Worm (Caenorhabditis elegans) whole organism, late embryonic: ENCODE measurements around the gene cpt-3.
A peak's percentile ranks its signal among the peaks of the same experiment; 100 is the strongest.
"Not testable (repeated sequence)": the region's sequence is repeated elsewhere in the genome, so short reads cannot be mapped to it uniquely, and the experiment has no call there.

Experiments used
- C08G9.2 ChIP-seq: sonication (generic microtip); optimal IDR thresholded peaks from 2 replicates; lab custom pipeline; 2016; ENCODE audit warnings: mild to moderate bottlenecking, missing genetic modification characterization, moderate library complexity, missing compliant biosample characterization
- F13H6.1 ChIP-seq: sonication (generic microtip); optimal IDR thresholded peaks from 2 replicates; lab custom pipeline; 2016; ENCODE audit warnings: missing genetic modification characterization, missing compliant biosample characterization
- K02D7.2 ChIP-seq: sonication (generic microtip); optimal IDR thresholded peaks from 2 replicates; lab custom pipeline; 2017; ENCODE audit warnings: mild to moderate bottlenecking, missing genetic modification characterization, missing compliant biosample characterization
- K09A11.1 ChIP-seq: sonication (generic microtip); optimal IDR thresholded peaks from 2 replicates; lab custom pipeline; 2017; ENCODE audit warnings: antibody characterized with exemption, mild to moderate bottlenecking, missing genetic modification characterization, missing compliant biosample characterization; ENCODE audit not compliant: insufficient read depth
- ahr-1 ChIP-seq: sonication (generic microtip); optimal IDR thresholded peaks from 2 replicates; lab custom pipeline; 2016; ENCODE audit warnings: missing genetic modification characterization, missing compliant biosample characterization
- ama-1 ChIP-seq: fragments of 150-350 bp; optimal IDR thresholded peaks from 2 replicates; lab custom pipeline; 2014
- ceh-18 ChIP-seq: sonication (generic microtip); optimal IDR thresholded peaks from 2 replicates; lab custom pipeline; 2016; ENCODE audit warnings: missing genetic modification characterization, missing compliant biosample characterization
- ceh-22 ChIP-seq: sonication (generic microtip); optimal IDR thresholded peaks from 2 replicates; lab custom pipeline; 2017; ENCODE audit warnings: missing biosample characterization, missing genetic modification characterization
- ceh-31 ChIP-seq: sonication (generic microtip); optimal IDR thresholded peaks from 2 replicates; lab custom pipeline; 2016; ENCODE audit warnings: missing genetic modification characterization, missing compliant biosample characterization
- ceh-45 ChIP-seq: fragments of 200-800 bp; sonication (Bioruptor generic); IDR thresholded peaks from 2 replicates; pipeline ENCODE4 v1.3.6; 2022; ENCODE audit warnings: missing genetic modification reagents, missing genetic modification characterization, missing compliant biosample characterization
- che-1 ChIP-seq: sonication (generic microtip); optimal IDR thresholded peaks from 2 replicates; lab custom pipeline; 2016; ENCODE audit warnings: mild to moderate bottlenecking, missing genetic modification characterization, missing compliant biosample characterization
- dmd-4 ChIP-seq: sonication (generic microtip); optimal IDR thresholded peaks from 2 replicates; lab custom pipeline; 2016; ENCODE audit warnings: borderline replicate concordance, missing genetic modification characterization, missing compliant biosample characterization
- dve-1 ChIP-seq: sonication (generic microtip); optimal IDR thresholded peaks from 2 replicates; lab custom pipeline; 2017; ENCODE audit warnings: antibody characterized with exemption, mild to moderate bottlenecking, missing genetic modification characterization, missing compliant biosample characterization
- elt-2 ChIP-seq: sonication (generic microtip); optimal IDR thresholded peaks from 2 replicates; lab custom pipeline; 2016; ENCODE audit warnings: missing genetic modification reagents, missing genetic modification characterization, missing compliant biosample characterization
- eyg-1 ChIP-seq: sonication (generic microtip); optimal IDR thresholded peaks from 2 replicates; lab custom pipeline; 2016; ENCODE audit warnings: missing genotype, missing genetic modification characterization, missing compliant biosample characterization
- fkh-10 ChIP-seq: fragments of 150-350 bp; optimal IDR thresholded peaks from 2 replicates; lab custom pipeline; 2014; ENCODE audit warnings: missing biosample characterization, missing genetic modification reagents, missing genetic modification characterization
- fkh-6 ChIP-seq: sonication (generic microtip); optimal IDR thresholded peaks from 2 replicates; lab custom pipeline; 2016; ENCODE audit warnings: missing genetic modification characterization, missing compliant biosample characterization
- gmeb-2 ChIP-seq: sonication (generic microtip); optimal IDR thresholded peaks from 2 replicates; lab custom pipeline; 2016; ENCODE audit warnings: missing genetic modification characterization, inconsistent platforms, missing compliant biosample characterization
- hlh-15 ChIP-seq: sonication (generic microtip); optimal IDR thresholded peaks from 2 replicates; lab custom pipeline; 2016; ENCODE audit warnings: missing genetic modification characterization, missing compliant biosample characterization
- hlh-6 ChIP-seq: sonication (generic microtip); optimal IDR thresholded peaks from 2 replicates; lab custom pipeline; 2016; ENCODE audit warnings: missing genotype, missing genetic modification characterization, missing compliant biosample characterization
- hlh-8 ChIP-seq: sonication (generic microtip); optimal IDR thresholded peaks from 2 replicates; lab custom pipeline; 2016; ENCODE audit warnings: missing genotype, missing genetic modification characterization, missing compliant biosample characterization
- lim-6 ChIP-seq: sonication (generic microtip); optimal IDR thresholded peaks from 2 replicates; lab custom pipeline; 2016; ENCODE audit warnings: missing genetic modification characterization, missing compliant biosample characterization
- lin-11 ChIP-seq: fragments of 200-800 bp; sonication (Bioruptor generic); optimal IDR thresholded peaks from 2 replicates; lab custom pipeline; 2018; ENCODE audit warnings: mild to moderate bottlenecking, missing genetic modification characterization, missing compliant biosample characterization
- mec-3 ChIP-seq: sonication (generic microtip); optimal IDR thresholded peaks from 2 replicates; lab custom pipeline; 2016; ENCODE audit warnings: borderline replicate concordance, missing genetic modification characterization, missing compliant biosample characterization
- nfya-1 ChIP-seq: sonication (generic microtip); optimal IDR thresholded peaks from 2 replicates; lab custom pipeline; 2017; ENCODE audit warnings: missing genetic modification characterization, mild to moderate bottlenecking, missing compliant biosample characterization, antibody characterized with exemption, moderate library complexity
- pag-3 ChIP-seq: sonication (generic microtip); optimal IDR thresholded peaks from 2 replicates; lab custom pipeline; 2016; ENCODE audit warnings: missing compliant biosample characterization, missing genetic modification characterization, borderline replicate concordance
- pha-2 ChIP-seq: sonication (generic microtip); optimal IDR thresholded peaks from 2 replicates; lab custom pipeline; 2017; ENCODE audit warnings: mild to moderate bottlenecking, missing genetic modification characterization, missing compliant biosample characterization
- ref-2 ChIP-seq: sonication (generic microtip); optimal IDR thresholded peaks from 2 replicates; lab custom pipeline; 2016; ENCODE audit warnings: missing genetic modification characterization, missing compliant biosample characterization
- rnt-1 ChIP-seq: sonication (generic microtip); optimal IDR thresholded peaks from 2 replicates; lab custom pipeline; 2016; ENCODE audit warnings: missing genetic modification characterization, missing compliant biosample characterization
- sdc-2 ChIP-seq: sonication (generic microtip); optimal IDR thresholded peaks from 2 replicates; lab custom pipeline; 2016; ENCODE audit warnings: missing genotype, missing genetic modification characterization, missing compliant biosample characterization
- tbx-7 ChIP-seq: sonication (generic microtip); optimal IDR thresholded peaks from 2 replicates; lab custom pipeline; 2016; ENCODE audit warnings: missing genotype, missing genetic modification characterization, missing compliant biosample characterization
- unc-3 ChIP-seq, 2 experiments: fragments of 200-800 bp in 1 of 2; sonication (Bioruptor generic) in 1 of 2; sonication (generic microtip) in 1 of 2; conservative IDR thresholded peaks in 1 of 2; optimal IDR thresholded peaks in 1 of 2; 2 replicates each; pipeline versions ENCODE4 v1.3.6 to Lab custom; 2016 to 2022; ENCODE audit warnings: missing compliant biosample characterization in 2 of 2, missing genetic modification characterization in 2 of 2, missing genetic modification reagents in 1 of 2
- unc-42 ChIP-seq: sonication (generic microtip); optimal IDR thresholded peaks from 2 replicates; lab custom pipeline; 2016; ENCODE audit warnings: missing genotype, missing genetic modification characterization, missing compliant biosample characterization
- unc-55 ChIP-seq: sonication (generic microtip); optimal IDR thresholded peaks from 2 replicates; lab custom pipeline; 2017; ENCODE audit warnings: missing biosample characterization, missing genetic modification reagents, missing genetic modification characterization
- unc-86 ChIP-seq: sonication (generic microtip); optimal IDR thresholded peaks from 2 replicates; lab custom pipeline; 2016; ENCODE audit warnings: missing genetic modification characterization, missing compliant biosample characterization
- zip-5 ChIP-seq: sonication (generic microtip); optimal IDR thresholded peaks from 2 replicates; lab custom pipeline; 2016; ENCODE audit warnings: missing genetic modification characterization, missing compliant biosample characterization

The cpt-3 gene

DNA sequence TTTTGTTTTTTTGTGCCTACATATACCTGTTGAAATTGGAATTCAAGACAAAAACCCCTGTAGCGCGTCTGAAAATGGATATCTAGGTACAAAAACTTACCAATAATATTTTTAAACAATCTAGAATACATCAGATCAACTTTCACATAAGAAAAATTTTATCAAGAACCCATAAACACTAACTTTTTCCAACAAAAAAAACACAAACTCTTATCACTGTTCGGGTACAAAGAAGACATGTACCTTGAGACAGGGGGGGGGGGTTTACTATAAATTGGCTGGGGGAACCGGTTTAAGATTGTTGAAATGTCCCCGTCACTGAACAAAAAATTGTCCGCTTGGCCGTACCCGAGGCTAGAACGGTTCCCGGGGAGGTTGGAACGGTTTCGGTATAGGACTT lies at the start of gene cpt-3:
Gene cpt-3, plus strand, starts transcription at position 301 of the 400 bp plus-strand sequence.
- not testable (repeated sequence) for TF ChIP-seq pag-3, hlh-8, tbx-7 (tag; lab: Kevin White, UChicago)

ce11 chrIII:2047907-2048306 lies 34.7 kb upstream of the cpt-3 start, which contains the start of gene dpy-1:
Gene dpy-1, minus strand, starts transcription at chrIII:2048007.
- TF ChIP-seq mec-3 (tag; lab: Kevin White, UChicago) (no peak), elt-2 (tag; lab: Kevin White, UChicago) (peak; percentile 51)

DNA sequence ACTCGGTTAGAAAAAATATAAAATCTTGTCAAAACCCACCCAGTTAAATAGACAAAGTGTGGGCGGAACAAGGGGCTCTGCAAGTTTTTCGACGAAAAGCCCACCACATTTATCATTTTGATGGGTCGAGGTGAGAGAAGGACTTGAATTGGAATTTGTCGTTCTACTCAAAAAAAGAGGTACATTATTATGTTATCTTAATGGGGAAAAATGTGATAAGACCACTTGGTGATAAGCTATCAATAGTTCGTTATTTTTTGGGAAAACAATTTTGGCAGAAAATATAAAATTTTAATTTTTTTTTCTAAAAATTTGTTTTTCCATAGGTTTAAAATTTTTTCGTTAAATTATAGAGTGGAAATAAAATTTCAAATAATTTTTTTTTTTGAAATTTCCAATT lies 32.8 kb upstream of the cpt-3 start:
- TF ChIP-seq elt-2 (tag; lab: Kevin White, UChicago): peak; percentile 85
- no peak for TF ChIP-seq eyg-1 (tag; lab: Kevin White, UChicago)

DNA sequence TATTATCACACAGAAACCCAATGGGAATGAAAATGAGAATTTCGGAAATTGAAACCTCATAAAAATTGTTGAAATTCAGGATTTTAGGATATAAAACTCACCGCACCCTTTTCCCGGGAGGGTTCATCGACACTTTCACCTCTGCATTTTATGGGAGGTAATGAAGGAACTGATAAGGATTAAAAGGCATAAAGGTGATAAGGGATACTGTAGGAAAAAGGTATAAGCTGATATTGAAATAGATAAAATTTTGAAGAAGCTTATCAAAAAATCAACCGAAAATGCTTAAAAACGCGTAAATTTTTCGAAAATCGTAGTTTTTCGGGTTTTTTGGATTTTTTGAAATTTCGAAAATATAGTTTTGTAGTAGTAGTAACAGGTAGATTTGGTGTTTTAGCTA lies 32.1 kb upstream of the cpt-3 start:
- TF ChIP-seq dmd-4: no peak
- no peak for TF ChIP-seq fkh-10
- TF ChIP-seq ceh-45 (GFP tag; lab: Robert Waterston, UW): no peak
- peak; percentile 40 for TF ChIP-seq elt-2 (tag; lab: Kevin White, UChicago)

ce11 chrIII:2053433-2053832 lies 29.2 kb upstream of the cpt-3 start:
- no peak for TF ChIP-seq ahr-1 (tag; lab: Kevin White, UChicago)
- peak; percentile 98 for TF ChIP-seq elt-2 (tag; lab: Kevin White, UChicago)
- no peak for TF ChIP-seq hlh-6 (tag; lab: Kevin White, UChicago)

- TF ChIP-seq nfya-1 (tag; lab: Kevin White, UChicago): no peak
- TF ChIP-seq unc-42: no peak
- no peak for TF ChIP-seq F13H6.1
- TF ChIP-seq rnt-1 (tag; lab: Kevin White, UChicago): no peak
- TF ChIP-seq unc-55 (GFP tag; lab: Kevin White, UChicago): no peak
- no peak for TF ChIP-seq ama-1
- TF ChIP-seq sdc-2 (tag; lab: Kevin White, UChicago): no peak
- no peak for TF ChIP-seq tbx-7 (tag; lab: Kevin White, UChicago)
- no peak for TF ChIP-seq ref-2
- no peak for TF ChIP-seq zip-5 (tag; lab: Kevin White, UChicago)
- no peak for TF ChIP-seq fkh-6 (tag; lab: Kevin White, UChicago)
- TF ChIP-seq pag-3 (tag; lab: Kevin White, UChicago): no peak
- TF ChIP-seq lin-11: no peak
- no peak for TF ChIP-seq K02D7.2
- TF ChIP-seq pha-2 (tag; lab: Kevin White, UChicago): no peak
- no peak for TF ChIP-seq unc-3 (GFP tag; conservative IDR thresholded peaks at IDR 0.05; lab: Robert Waterston, UW)
- TF ChIP-seq unc-3 (tag; optimal IDR thresholded peaks at IDR 0.05; lab: Kevin White, UChicago): no peak
- no peak for TF ChIP-seq unc-86
- no peak for TF ChIP-seq ceh-31
- TF ChIP-seq, all 69 proteins: peak for 0
Observed at ce11 chrIII:2054084-2054483, 28.5 kb upstream of the cpt-3 start, which contains the start of gene M01E10.3. Gene M01E10.3, minus strand, starts transcription at chrIII:2054184.

ce11 chrIII:2057570-2057969 lies 25.0 kb upstream of the cpt-3 start, which contains the start of gene Y39A3A.2:
Gene Y39A3A.2, minus strand, starts transcription at chrIII:2057670.
- TF ChIP-seq ceh-22 (tag; lab: Kevin White, UChicago) (no peak), dve-1 (tag; lab: Kevin White, UChicago) (no peak), unc-86 (no peak), che-1 (tag; lab: Kevin White, UChicago) (no peak), fkh-10 (no peak), K02D7.2 (no peak), ceh-18 (tag; lab: Kevin White, UChicago) (no peak), hlh-15 (tag; lab: Kevin White, UChicago) (no peak), C08G9.2 (no peak), K09A11.1 (tag; lab: Kevin White, UChicago) (no peak), gmeb-2 (tag; lab: Kevin White, UChicago) (no peak), pha-2 (tag; lab: Kevin White, UChicago) (no peak), dmd-4 (no peak), unc-55 (GFP tag; lab: Kevin White, UChicago) (no peak), lim-6 (no peak), hlh-6 (tag; lab: Kevin White, UChicago) (no peak), tbx-7 (tag; lab: Kevin White, UChicago) (no peak), elt-2 (tag; lab: Kevin White, UChicago) (no peak)
- TF ChIP-seq, all 69 proteins: peak for 0
